Worm (Caenorhabditis elegans) whole organism, late embryonic: ENCODE results near the gene ZK354.8.
"Not testable (repeated sequence)": the region's sequence is repeated elsewhere in the genome, so short reads cannot be mapped to it uniquely, and the experiment has no call there.

Source experiments
- C38D4.7 ChIP-seq: fragments of 200-800 bp; sonication (Bioruptor generic); optimal IDR thresholded peaks from 2 replicates; lab custom pipeline; 2018; ENCODE audit warnings: mild to moderate bottlenecking, missing genetic modification characterization, moderate library complexity, missing compliant biosample characterization
- F13H6.1 ChIP-seq: sonication (generic microtip); optimal IDR thresholded peaks from 2 replicates; lab custom pipeline; 2016; ENCODE audit warnings: missing genetic modification characterization, missing compliant biosample characterization
- K02D7.2 ChIP-seq: sonication (generic microtip); optimal IDR thresholded peaks from 2 replicates; lab custom pipeline; 2017; ENCODE audit warnings: mild to moderate bottlenecking, missing genetic modification characterization, missing compliant biosample characterization
- K09A11.1 ChIP-seq: sonication (generic microtip); optimal IDR thresholded peaks from 2 replicates; lab custom pipeline; 2017; ENCODE audit warnings: antibody characterized with exemption, mild to moderate bottlenecking, missing genetic modification characterization, missing compliant biosample characterization; ENCODE audit not compliant: insufficient read depth
- ama-1 ChIP-seq: fragments of 150-350 bp; optimal IDR thresholded peaks from 2 replicates; lab custom pipeline; 2014
- ceh-19 ChIP-seq: fragments of 200-800 bp; sonication (Bioruptor generic); optimal IDR thresholded peaks from 2 replicates; lab custom pipeline; 2018; ENCODE audit warnings: mild to moderate bottlenecking, missing genetic modification characterization, missing compliant biosample characterization
- ceh-2 ChIP-seq: sonication (generic microtip); optimal IDR thresholded peaks from 2 replicates; lab custom pipeline; 2016; ENCODE audit warnings: missing genotype, missing genetic modification characterization, missing compliant biosample characterization
- ceh-22 ChIP-seq: sonication (generic microtip); optimal IDR thresholded peaks from 2 replicates; lab custom pipeline; 2017; ENCODE audit warnings: missing biosample characterization, missing genetic modification characterization
- ceh-24 ChIP-seq: sonication (generic microtip); optimal IDR thresholded peaks from 2 replicates; lab custom pipeline; 2016; ENCODE audit warnings: mild to moderate bottlenecking, missing genetic modification characterization, missing compliant biosample characterization
- ceh-30 ChIP-seq: fragments of 150-350 bp; optimal IDR thresholded peaks from 2 replicates; lab custom pipeline; 2014; ENCODE audit warnings: missing biosample characterization, missing genetic modification characterization
- ceh-34 ChIP-seq: sonication (generic microtip); optimal IDR thresholded peaks from 2 replicates; lab custom pipeline; 2016; ENCODE audit warnings: mild to moderate bottlenecking, missing genetic modification characterization, missing compliant biosample characterization
- ceh-45 ChIP-seq: fragments of 200-800 bp; sonication (Bioruptor generic); IDR thresholded peaks from 2 replicates; pipeline ENCODE4 v1.3.6; 2022; ENCODE audit warnings: missing genetic modification reagents, missing genetic modification characterization, missing compliant biosample characterization
- ceh-48 ChIP-seq: sonication (generic microtip); optimal IDR thresholded peaks from 2 replicates; lab custom pipeline; 2016; ENCODE audit warnings: missing genetic modification characterization, inconsistent platforms, missing compliant biosample characterization
- ceh-6 ChIP-seq: fragments of 200-800 bp; sonication (Bioruptor generic); optimal IDR thresholded peaks from 2 replicates; lab custom pipeline; 2018; ENCODE audit warnings: mild to moderate bottlenecking, missing genetic modification characterization, missing compliant biosample characterization
- dmd-4 ChIP-seq: sonication (generic microtip); optimal IDR thresholded peaks from 2 replicates; lab custom pipeline; 2016; ENCODE audit warnings: borderline replicate concordance, missing genetic modification characterization, missing compliant biosample characterization
- elt-2 ChIP-seq: sonication (generic microtip); optimal IDR thresholded peaks from 2 replicates; lab custom pipeline; 2016; ENCODE audit warnings: missing genetic modification reagents, missing genetic modification characterization, missing compliant biosample characterization
- elt-4 ChIP-seq: sonication (generic microtip); optimal IDR thresholded peaks from 2 replicates; lab custom pipeline; 2016; ENCODE audit warnings: missing genetic modification characterization, missing compliant biosample characterization
- ets-4 ChIP-seq: sonication (generic microtip); optimal IDR thresholded peaks from 2 replicates; lab custom pipeline; 2016; ENCODE audit warnings: missing genetic modification characterization, missing compliant biosample characterization
- fax-1 ChIP-seq: sonication (generic microtip); optimal IDR thresholded peaks from 2 replicates; lab custom pipeline; 2016; ENCODE audit warnings: missing genotype, missing genetic modification characterization, missing compliant biosample characterization
- fkh-10 ChIP-seq: fragments of 150-350 bp; optimal IDR thresholded peaks from 2 replicates; lab custom pipeline; 2014; ENCODE audit warnings: missing biosample characterization, missing genetic modification reagents, missing genetic modification characterization
- fkh-6 ChIP-seq: sonication (generic microtip); optimal IDR thresholded peaks from 2 replicates; lab custom pipeline; 2016; ENCODE audit warnings: missing genetic modification characterization, missing compliant biosample characterization
- hlh-13 ChIP-seq: fragments of 200-800 bp; sonication (Bioruptor generic); optimal IDR thresholded peaks from 2 replicates; lab custom pipeline; 2018; ENCODE audit warnings: mild to moderate bottlenecking, missing genetic modification characterization, missing compliant biosample characterization
- hlh-15 ChIP-seq: sonication (generic microtip); optimal IDR thresholded peaks from 2 replicates; lab custom pipeline; 2016; ENCODE audit warnings: missing genetic modification characterization, missing compliant biosample characterization
- lim-6 ChIP-seq: sonication (generic microtip); optimal IDR thresholded peaks from 2 replicates; lab custom pipeline; 2016; ENCODE audit warnings: missing genetic modification characterization, missing compliant biosample characterization
- lin-11 ChIP-seq: fragments of 200-800 bp; sonication (Bioruptor generic); optimal IDR thresholded peaks from 2 replicates; lab custom pipeline; 2018; ENCODE audit warnings: mild to moderate bottlenecking, missing genetic modification characterization, missing compliant biosample characterization
- nhr-232 ChIP-seq: sonication (generic microtip); optimal IDR thresholded peaks from 2 replicates; lab custom pipeline; 2016; ENCODE audit warnings: missing genetic modification characterization, missing compliant biosample characterization
- odd-2 ChIP-seq: sonication (generic microtip); optimal IDR thresholded peaks from 2 replicates; lab custom pipeline; 2017; ENCODE audit warnings: antibody characterized with exemption, mild to moderate bottlenecking, missing genetic modification characterization, missing compliant biosample characterization
- pat-9 ChIP-seq: fragments of 200-800 bp; sonication (Bioruptor generic); optimal IDR thresholded peaks from 2 replicates; lab custom pipeline; 2018; ENCODE audit warnings: mild to moderate bottlenecking, missing genetic modification characterization, moderate library complexity, missing compliant biosample characterization
- pax-1 ChIP-seq: fragments of 150-350 bp; optimal IDR thresholded peaks from 2 replicates; lab custom pipeline; 2014; ENCODE audit warnings: missing biosample characterization, missing genetic modification characterization
- pha-4 ChIP-seq: fragments of 150-350 bp; optimal IDR thresholded peaks from 2 replicates; lab custom pipeline; 2018; ENCODE audit warnings: missing biosample characterization, missing genetic modification reagents, missing genetic modification characterization
- pros-1 ChIP-seq: fragments of 150-350 bp; optimal IDR thresholded peaks from 2 replicates; lab custom pipeline; 2014; ENCODE audit warnings: missing biosample characterization, missing genetic modification reagents, missing genetic modification characterization
- sox-2 ChIP-seq: fragments of 200-800 bp; sonication (Bioruptor generic); IDR thresholded peaks from 2 replicates; pipeline ENCODE4 v1.3.6; 2022; ENCODE audit warnings: missing genetic modification reagents, missing genetic modification characterization, missing compliant biosample characterization
- tbx-2 ChIP-seq: sonication (generic microtip); optimal IDR thresholded peaks from 2 replicates; lab custom pipeline; 2016; ENCODE audit warnings: missing genetic modification characterization, missing compliant biosample characterization
- tbx-7 ChIP-seq: sonication (generic microtip); optimal IDR thresholded peaks from 2 replicates; lab custom pipeline; 2016; ENCODE audit warnings: missing genotype, missing genetic modification characterization, missing compliant biosample characterization
- ttx-3 ChIP-seq: sonication (generic microtip); optimal IDR thresholded peaks from 2 replicates; lab custom pipeline; 2016; ENCODE audit warnings: missing genetic modification reagents, missing genetic modification characterization, missing compliant biosample characterization
- unc-3 ChIP-seq, 2 experiments: fragments of 200-800 bp in 1 of 2; sonication (Bioruptor generic) in 1 of 2; sonication (generic microtip) in 1 of 2; conservative IDR thresholded peaks in 1 of 2; optimal IDR thresholded peaks in 1 of 2; 2 replicates each; pipeline versions ENCODE4 v1.3.6 to Lab custom; 2016 to 2022; ENCODE audit warnings: missing compliant biosample characterization in 2 of 2, missing genetic modification characterization in 2 of 2, missing genetic modification reagents in 1 of 2
- unc-42 ChIP-seq: sonication (generic microtip); optimal IDR thresholded peaks from 2 replicates; lab custom pipeline; 2016; ENCODE audit warnings: missing genotype, missing genetic modification characterization, missing compliant biosample characterization
- unc-55 ChIP-seq: sonication (generic microtip); optimal IDR thresholded peaks from 2 replicates; lab custom pipeline; 2017; ENCODE audit warnings: missing biosample characterization, missing genetic modification reagents, missing genetic modification characterization
- zip-5 ChIP-seq: sonication (generic microtip); optimal IDR thresholded peaks from 2 replicates; lab custom pipeline; 2016; ENCODE audit warnings: missing genetic modification characterization, missing compliant biosample characterization

The ZK354.8 gene

DNA sequence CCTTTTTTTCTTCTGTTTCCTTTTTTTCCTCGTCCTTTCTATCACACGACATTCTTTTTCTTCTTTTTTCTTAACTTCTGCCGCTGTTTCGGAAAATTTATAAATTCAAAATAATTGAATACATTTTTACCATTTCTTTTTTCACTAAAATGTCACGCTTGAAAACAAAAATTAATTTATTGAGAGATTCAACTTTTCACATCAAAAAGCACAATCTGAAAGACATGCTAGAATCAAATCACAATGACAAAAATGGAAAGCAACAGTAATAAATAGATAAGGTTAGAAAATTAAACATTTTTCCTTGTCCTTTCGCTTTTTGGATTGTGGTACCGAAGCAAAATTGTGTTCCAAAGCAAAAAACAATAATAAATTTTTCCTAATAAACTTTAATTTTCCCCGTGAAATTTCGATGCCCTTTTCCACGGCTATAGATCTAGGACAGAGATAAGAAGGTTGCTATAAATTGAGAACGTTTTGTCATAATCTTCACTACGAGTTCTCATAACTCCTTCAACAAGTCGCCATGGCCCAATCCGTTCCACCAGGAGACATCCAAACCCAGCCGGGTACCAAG, 8.4 kb downstream of the ZK354.8 start, which contains the start of the genes ZK354.6 and msp-113:
Gene ZK354.6, minus strand, starts transcription at position 101 of the 577 bp plus-strand sequence.
Gene msp-113, plus strand, starts transcription at position 527 of the 577 bp plus-strand sequence.
- no peak for TF ChIP-seq ceh-24 (tag; lab: Kevin White, UChicago)
- TF ChIP-seq pha-4 (tag; lab: Kevin White, UChicago): no peak
- TF ChIP-seq pat-9: no peak
- no peak for TF ChIP-seq fkh-10 (GFP tag; lab: Kevin White, UChicago)
- no peak for TF ChIP-seq ceh-6 (GFP tag; lab: Kevin White, UChicago)
- TF ChIP-seq ceh-2 (tag; lab: Kevin White, UChicago): no peak
- TF ChIP-seq ceh-30 (tag; lab: Kevin White, UChicago): no peak
- no peak for TF ChIP-seq K09A11.1 (tag; lab: Kevin White, UChicago)
- TF ChIP-seq fkh-6 (tag; lab: Kevin White, UChicago): no peak
- TF ChIP-seq hlh-15 (tag; lab: Kevin White, UChicago): no peak
- TF ChIP-seq zip-5 (tag; lab: Kevin White, UChicago): no peak

DNA sequence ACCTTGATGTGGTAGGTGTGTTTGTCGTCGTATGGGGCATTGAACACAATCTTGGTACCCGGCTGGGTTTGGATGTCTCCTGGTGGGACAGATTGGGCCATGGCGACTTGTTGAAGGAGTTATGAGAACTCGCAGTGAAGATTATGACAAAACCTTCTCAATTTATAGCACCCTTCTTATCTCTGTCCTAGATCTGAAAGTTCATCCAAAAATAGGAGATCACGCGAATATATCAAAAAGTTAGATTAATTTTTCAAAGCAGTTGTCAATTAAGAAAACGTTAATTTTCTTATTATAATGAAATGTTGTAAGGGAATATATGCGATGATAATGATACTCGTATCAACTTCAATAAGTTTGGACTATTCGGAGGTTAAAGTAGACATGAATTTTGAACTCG, 10.7 kb downstream of the ZK354.8 start, which contains the start of gene msp-51:
Gene msp-51, minus strand, starts transcription at position 101 of the 400 bp plus-strand sequence.
- TF ChIP-seq ceh-22; fkh-10 (GFP tag; lab: Kevin White, UChicago); ceh-34: not testable (repeated sequence)

DNA sequence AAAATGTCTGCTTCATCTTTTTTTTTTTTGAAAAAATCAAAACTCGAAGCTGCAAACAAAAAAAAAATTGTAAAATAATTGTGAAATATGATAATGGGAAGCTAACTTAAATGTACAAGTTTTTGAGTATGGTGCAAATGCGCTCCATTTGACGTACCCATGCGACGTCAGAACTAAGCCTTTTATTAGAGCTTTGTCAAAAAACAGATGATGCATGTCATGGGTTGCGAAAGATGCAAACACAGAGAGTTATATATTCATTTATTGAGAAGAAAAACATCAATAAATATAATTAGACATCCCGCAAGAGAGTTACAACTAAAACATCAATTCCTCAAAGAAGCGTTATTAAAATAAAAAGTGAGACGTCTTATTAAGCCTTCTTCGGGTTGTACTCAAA, 11.5 kb downstream of the ZK354.8 start:
- no peak for TF ChIP-seq tbx-2
- TF ChIP-seq ttx-3 (tag; lab: Kevin White, UChicago): no peak
- no peak for TF ChIP-seq unc-55
- no peak for TF ChIP-seq lim-6 (tag; lab: Kevin White, UChicago)
- no peak for TF ChIP-seq hlh-13 (GFP tag; lab: Kevin White, UChicago)
- no peak for TF ChIP-seq F13H6.1 (tag; lab: Kevin White, UChicago)
- TF ChIP-seq ets-4 (tag; lab: Kevin White, UChicago): no peak
- TF ChIP-seq C38D4.7 (GFP tag; lab: Kevin White, UChicago): no peak
- TF ChIP-seq tbx-7: no peak
- TF ChIP-seq ceh-6 (GFP tag; lab: Kevin White, UChicago): no peak
- TF ChIP-seq unc-3 (GFP tag; conservative IDR thresholded peaks at IDR 0.05; lab: Robert Waterston, UW): no peak
- TF ChIP-seq unc-3 (tag; optimal IDR thresholded peaks at IDR 0.05; lab: Kevin White, UChicago): no peak
- TF ChIP-seq ceh-19 (GFP tag; lab: Kevin White, UChicago): no peak
- TF ChIP-seq ceh-48 (tag; lab: Kevin White, UChicago): no peak
- TF ChIP-seq zip-5 (tag; lab: Kevin White, UChicago): no peak
- no peak for TF ChIP-seq lin-11 (tag; lab: Kevin White, UChicago)
- TF ChIP-seq unc-42: no peak
- no peak for TF ChIP-seq ceh-45 (GFP tag; lab: Robert Waterston, UW)
- TF ChIP-seq K02D7.2 (tag; lab: Kevin White, UChicago): no peak
- no peak for TF ChIP-seq sox-2 (GFP tag; lab: Robert Waterston, UW)

DNA sequence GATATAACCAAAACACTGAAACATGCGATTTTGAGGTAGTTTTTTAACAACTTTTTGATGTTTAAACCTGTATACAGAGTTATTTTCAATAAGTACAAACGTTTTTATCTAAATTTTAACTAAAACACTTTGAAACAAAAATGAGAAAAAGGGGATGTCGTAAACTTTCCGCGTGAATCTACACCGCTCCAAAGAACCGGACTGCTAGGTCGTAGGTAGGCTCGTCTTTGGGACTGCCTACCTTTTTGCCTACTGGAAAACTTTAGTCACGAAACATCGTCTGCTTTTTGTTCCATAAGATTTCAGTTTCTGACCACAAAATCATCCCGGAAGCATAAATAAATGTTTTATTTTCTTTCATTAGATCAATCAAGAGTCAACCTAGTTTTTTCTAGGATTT, 14.7 kb downstream of the ZK354.8 start:
- TF ChIP-seq ceh-2 (tag; lab: Kevin White, UChicago) (no peak), fax-1 (no peak)

DNA sequence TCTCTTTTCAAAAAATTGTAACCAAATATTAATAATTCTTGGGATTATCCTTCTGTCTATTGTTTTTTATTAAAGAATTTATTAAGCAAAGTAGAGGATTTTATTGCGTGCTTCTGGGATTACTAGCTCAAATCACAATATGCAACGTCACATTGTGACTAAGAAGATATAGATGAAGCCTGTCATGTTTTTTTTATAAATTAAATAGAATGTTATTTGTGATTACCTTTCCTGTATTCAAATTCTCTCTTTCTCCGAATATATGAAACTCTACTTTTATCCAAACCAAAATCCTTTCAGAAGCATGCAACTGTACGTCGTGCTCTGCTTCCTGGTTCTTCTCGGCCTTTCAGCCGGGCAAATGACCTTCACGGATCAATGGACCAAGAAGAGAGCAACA, 15.4 kb downstream of the ZK354.8 start, which contains the start of gene nlp-47:
Gene nlp-47, plus strand, starts transcription at position 301 of the 400 bp plus-strand sequence.
- TF ChIP-seq dmd-4 (tag; lab: Kevin White, UChicago) (no peak), tbx-7 (no peak), pros-1 (tag; lab: Kevin White, UChicago) (no peak), pha-4 (tag; lab: Kevin White, UChicago) (no peak), sox-2 (GFP tag; lab: Robert Waterston, UW) (no peak), unc-55 (no peak), odd-2 (tag; lab: Kevin White, UChicago) (no peak), ama-1 (lab: Kevin White, UChicago) (no peak), pax-1 (tag; lab: Kevin White, UChicago) (no peak), nhr-232 (tag; lab: Kevin White, UChicago) (no peak), elt-4 (no peak), elt-2 (tag; lab: Kevin White, UChicago) (no peak)
- TF ChIP-seq, all 69 proteins: peak for 0
